Worm (Caenorhabditis elegans) whole organism, mixed stage, embryonic: Measurements from ENCODE around the gene nep-10.

Source experiments
- ces-1 ChIP-seq: fragments of 150-350 bp; optimal IDR thresholded peaks from 2 replicates; lab custom pipeline; 2014; ENCODE audit warnings: missing biosample characterization, missing genetic modification reagents, missing genetic modification characterization
- cnd-1 ChIP-seq: fragments of 200-800 bp; sonication (Bioruptor generic); optimal IDR thresholded peaks from 2 replicates; lab custom pipeline; 2018; ENCODE audit warnings: mild to moderate bottlenecking, missing genetic modification characterization, missing compliant biosample characterization
- drap-1 ChIP-seq: fragments of 200-800 bp; sonication (Bioruptor generic); optimal IDR thresholded peaks from 3 replicates; lab custom pipeline; 2018; ENCODE audit warnings: mild to moderate bottlenecking, missing genetic modification characterization, missing compliant biosample characterization
- ham-2 ChIP-seq: fragments of 200-800 bp; sonication (Bioruptor generic); optimal IDR thresholded peaks from 2 replicates; lab custom pipeline; 2018; ENCODE audit warnings: mild to moderate bottlenecking, missing genetic modification characterization, missing compliant biosample characterization
- lsy-2 ChIP-seq: fragments of 150-350 bp; optimal IDR thresholded peaks from 2 replicates; lab custom pipeline; 2014; ENCODE audit warnings: missing biosample characterization, missing genetic modification characterization
- nhr-2 ChIP-seq: fragments of 150-350 bp; optimal IDR thresholded peaks from 2 replicates; lab custom pipeline; 2014; ENCODE audit warnings: missing biosample characterization, missing genetic modification characterization
- pha-4 ChIP-seq: fragments of 150-350 bp; optimal IDR thresholded peaks from 2 replicates; lab custom pipeline; 2018; ENCODE audit warnings: missing biosample characterization, missing genetic modification reagents, missing genetic modification characterization
- snpc-4 ChIP-seq: fragments of 150-350 bp; optimal IDR thresholded peaks from 2 replicates; lab custom pipeline; 2014; ENCODE audit warnings: missing biosample characterization, missing genetic modification characterization
- unc-39 ChIP-seq: fragments of 150-350 bp; optimal IDR thresholded peaks from 2 replicates; lab custom pipeline; 2014; ENCODE audit warnings: missing biosample characterization, missing genetic modification characterization
- unc-62 ChIP-seq: fragments of 150-350 bp; optimal IDR thresholded peaks from 2 replicates; lab custom pipeline; 2014; ENCODE audit warnings: missing biosample characterization, missing genetic modification reagents, missing genetic modification characterization
- ztf-11 ChIP-seq: fragments of 150-350 bp; optimal IDR thresholded peaks from 2 replicates; lab custom pipeline; 2014; ENCODE audit warnings: missing biosample characterization, missing genetic modification characterization

- TF ChIP-seq lsy-2, result no peak
- no peak for TF ChIP-seq drap-1 (GFP tag; lab: Kevin White, UChicago)
- no peak for TF ChIP-seq cnd-1 (tag; lab: Kevin White, UChicago)
- no peak for TF ChIP-seq pha-4
- TF ChIP-seq ces-1 (GFP tag; lab: Kevin White, UChicago), result no peak
- TF ChIP-seq unc-62 (GFP tag; lab: Kevin White, UChicago), result no peak
- TF ChIP-seq snpc-4, result no peak
- no peak for TF ChIP-seq ham-2
- TF ChIP-seq ztf-11 (tag; lab: Kevin White, UChicago), result no peak
- no peak for TF ChIP-seq nhr-2
- TF ChIP-seq unc-39, result no peak
These were observed 35.7 kb downstream of the nep-10 start, which contains the start of gene Y49F6C.6 for ce11 chrII:3367100-3367499.
